Fruit fly (Drosophila melanogaster): ENCODE results near the gene CG13855.

Gene CG13855

DNA sequence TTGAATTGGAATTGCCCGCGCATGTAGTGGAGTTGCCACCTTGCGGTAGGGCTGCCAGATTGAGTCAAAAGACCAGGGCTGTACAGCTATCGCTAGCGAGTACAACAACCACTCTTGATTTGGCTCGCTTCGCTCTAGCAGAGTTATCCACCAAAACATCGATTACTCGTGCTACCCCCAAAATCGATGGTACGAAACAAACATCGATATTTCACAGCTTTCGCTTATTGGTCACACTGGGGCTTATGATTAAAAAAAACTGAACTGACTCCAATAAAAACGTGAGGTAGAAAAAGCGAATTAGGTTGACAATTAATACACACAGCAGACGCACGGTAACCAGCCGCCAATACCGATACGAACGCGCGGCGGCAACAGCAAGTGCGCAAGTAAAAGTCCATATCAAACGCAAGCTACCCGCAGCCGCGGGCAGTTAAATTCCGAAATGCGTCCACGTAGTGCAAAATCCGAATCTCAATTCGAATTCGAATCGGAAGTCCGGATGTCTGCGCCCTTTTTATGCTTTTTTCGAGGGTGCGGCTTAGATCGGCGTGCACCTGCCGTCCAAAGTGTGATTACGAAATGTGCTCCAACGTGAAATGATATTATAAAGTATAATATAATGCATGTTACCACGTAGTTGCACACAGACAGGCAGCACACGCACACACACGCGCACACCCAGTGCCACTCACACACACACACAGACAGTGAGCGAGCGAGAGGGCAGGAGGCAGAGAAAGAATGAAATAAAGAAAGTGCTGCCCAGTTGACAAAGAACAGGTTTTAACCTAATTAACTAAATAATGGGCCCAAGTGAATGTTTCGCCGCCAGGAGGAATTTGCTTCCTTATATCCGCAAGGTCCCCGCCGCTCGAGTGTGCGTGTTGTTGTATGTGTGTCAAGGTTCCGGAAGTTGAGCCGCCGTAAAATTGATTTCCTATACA is 49.0 kb upstream of the CG13855 start, which contains the start of gene Sar1 (continued):
- TF ChIP-seq Myb (GFP tag; optimal IDR thresholded peaks at IDR 0.05) (peak; percentile 74), ewg (GFP tag; optimal IDR thresholded peaks at IDR 0.05) (peak; percentile 18), disco-r (GFP tag; optimal IDR thresholded peaks at IDR 0.05) (peak; percentile 26), slou (GFP tag; optimal IDR thresholded peaks at IDR 0.05) (no peak), Mes4 (GFP tag; optimal IDR thresholded peaks at IDR 0.05) (peak; percentile 26), caup (GFP tag; optimal IDR thresholded peaks at IDR 0.05; ENCODE audit: severe bottlenecking) (peak; percentile 22), vnd (GFP tag; IDR thresholded peaks at IDR 0.05; ENCODE audit: partially characterized antibody) (peak; percentile 80), pnt (GFP tag; optimal IDR thresholded peaks at IDR 0.05) (no peak), Kr (GFP tag; optimal IDR thresholded peaks at IDR 0.05) (no peak), Hmr (GFP tag; optimal IDR thresholded peaks at IDR 0.05) (peak; percentile 86), Dbx (GFP tag; IDR thresholded peaks at IDR 0.05) (peak; percentile 74; the same call in 2 of the 3 replicates), MTF-1 (GFP tag; optimal IDR thresholded peaks at IDR 0.05; ENCODE audit: borderline replicate concordance) (no peak), CG15514 (GFP tag; optimal IDR thresholded peaks at IDR 0.05) (peak; percentile 96), lola (GFP tag; optimal IDR thresholded peaks at IDR 0.05) (no peak), CG4730 (GFP tag; IDR thresholded peaks at IDR 0.05) (no peak), CG11560 (tag; IDR thresholded peaks at IDR 0.05) (peak; percentile 89), CG9817 (tag; optimal IDR thresholded peaks at IDR 0.05) (peak; percentile 28), pfk (GFP tag; optimal IDR thresholded peaks at IDR 0.05) (no peak), gce (GFP tag; IDR thresholded peaks at IDR 0.05) (peak; percentile 23; the same call in 1 of the 3 replicates), ac (GFP tag; optimal IDR thresholded peaks at IDR 0.05) (no peak), peb (GFP tag; IDR thresholded peaks at IDR 0.05) (no peak), CG16779 (GFP tag; IDR thresholded peaks at IDR 0.05) (no peak), CG10543 (GFP tag; optimal IDR thresholded peaks at IDR 0.05) (peak; percentile 48), yki (optimal IDR thresholded peaks at IDR 0.05) (peak; percentile 44), CG9932 (GFP tag; IDR thresholded peaks at IDR 0.05) (peak; percentile 67), NC2α (GFP tag; optimal IDR thresholded peaks at IDR 0.05) (no peak), Dref (GFP tag; IDR thresholded peaks at IDR 0.05) (peak; percentile 98), C15 (GFP tag; IDR thresholded peaks at IDR 0.05) (no peak), CG13424 (tag; optimal IDR thresholded peaks at IDR 0.05) (peak; percentile 25), usp (GFP tag; optimal IDR thresholded peaks at IDR 0.05) (no peak), CG10366 (GFP tag; IDR thresholded peaks at IDR 0.05) (no peak), Sox102F (GFP tag; optimal IDR thresholded peaks at IDR 0.05) (no peak), unpg (GFP tag; optimal IDR thresholded peaks at IDR 0.05) (no peak), Hr78 (GFP tag; optimal IDR thresholded peaks at IDR 0.05) (no peak), BEAF-32 (GFP tag; optimal IDR thresholded peaks at IDR 0.05) (peak; percentile 99), CG14050 (GFP tag; IDR thresholded peaks at IDR 0.05) (no peak), tin (GFP tag; optimal IDR thresholded peaks at IDR 0.05) (no peak), CG10147 (GFP tag; optimal IDR thresholded peaks at IDR 0.05) (no peak), salm (tag; optimal IDR thresholded peaks at IDR 0.05) (no peak), CG33557 (GFP tag; optimal IDR thresholded peaks at IDR 0.05) (no peak), CG7745 (tag; optimal IDR thresholded peaks at IDR 0.05) (no peak), oc (tag; optimal IDR thresholded peaks at IDR 0.05) (no peak), gfzf (GFP tag; optimal IDR thresholded peaks at IDR 0.05) (peak; percentile 99), CG13123 (GFP tag; optimal IDR thresholded peaks at IDR 0.05) (no peak), CG10462 (GFP tag; optimal IDR thresholded peaks at IDR 0.05) (no peak), zf30C (GFP tag; optimal IDR thresholded peaks at IDR 0.05) (no peak), CG7556 (GFP tag; optimal IDR thresholded peaks at IDR 0.05) (no peak), slp2 (GFP tag; optimal IDR thresholded peaks at IDR 0.05) (peak; percentile 3)
